Fruit fly (Drosophila melanogaster): ENCODE measurements around the gene mRpS10.

dm6 chr3R:15275158-15275623 lies 45.7 kb downstream of the mRpS10 start, which contains the start of the genes Cp190 and CG4338:
- TF ChIP-seq psq (optimal IDR thresholded peaks at IDR 0.05): no peak
- no peak for TF ChIP-seq ttk (optimal IDR thresholded peaks at IDR 0.05)
- no peak for TF ChIP-seq Myc (optimal IDR thresholded peaks at IDR 0.05)

Measured in Kc167 (cell line).